Worm (Caenorhabditis elegans): ENCODE measurements around the gene nhr-94.

The nhr-94 gene

ce11 chrV:7690637-7691036 is 4.5 kb upstream of the nhr-94 start:
- no peak for TF ChIP-seq unc-62 (GFP tag; optimal IDR thresholded peaks at IDR 0.05)
- TF ChIP-seq hmg-1.2 (GFP tag; IDR thresholded peaks at IDR 0.05), result no peak

ce11 chrV:7689888-7690287 is 3.8 kb upstream of the nhr-94 start, which contains the start of gene C12D5.9:
TSS of gene C12D5.9 (minus strand) at chrV:7689988.
- TF ChIP-seq nfya-2 (GFP tag; IDR thresholded peaks at IDR 0.05) (no peak), let-526 (GFP tag; IDR thresholded peaks at IDR 0.05) (no peak), ceh-27 (GFP tag; optimal IDR thresholded peaks at IDR 0.05) (no peak), xnd-1 (tag; optimal IDR thresholded peaks at IDR 0.05) (no peak), ceh-58 (GFP tag; IDR thresholded peaks at IDR 0.05) (no peak), F37B4.10 (GFP tag; IDR thresholded peaks at IDR 0.05) (no peak), F23B12.7 (tag; optimal IDR thresholded peaks at IDR 0.05; ENCODE audit: insufficient read depth) (no peak), B0035.1 (tag; optimal IDR thresholded peaks at IDR 0.05) (no peak), sea-2 (GFP tag; IDR thresholded peaks at IDR 0.05) (no peak), F33H1.4 (GFP tag; IDR thresholded peaks at IDR 0.05) (no peak), dpff-1 (tag; optimal IDR thresholded peaks at IDR 0.05) (no peak), repo-1 (tag; optimal IDR thresholded peaks at IDR 0.05) (no peak), pbrm-1 (GFP tag; IDR thresholded peaks at IDR 0.05) (no peak), Y56A3A.18 (GFP tag; IDR thresholded peaks at IDR 0.05) (no peak), F22D6.2 (tag; optimal IDR thresholded peaks at IDR 0.05) (no peak), hmg-1.2 (GFP tag; IDR thresholded peaks at IDR 0.05) (no peak), F55B11.4 (tag; optimal IDR thresholded peaks at IDR 0.05; ENCODE audit: borderline replicate concordance, insufficient read depth) (no peak), him-1 (tag; optimal IDR thresholded peaks at IDR 0.05) (no peak), tbx-9 (tag; optimal IDR thresholded peaks at IDR 0.05; ENCODE audit: borderline replicate concordance) (no peak), B0261.1 (tag; optimal IDR thresholded peaks at IDR 0.05) (no peak)

DNA sequence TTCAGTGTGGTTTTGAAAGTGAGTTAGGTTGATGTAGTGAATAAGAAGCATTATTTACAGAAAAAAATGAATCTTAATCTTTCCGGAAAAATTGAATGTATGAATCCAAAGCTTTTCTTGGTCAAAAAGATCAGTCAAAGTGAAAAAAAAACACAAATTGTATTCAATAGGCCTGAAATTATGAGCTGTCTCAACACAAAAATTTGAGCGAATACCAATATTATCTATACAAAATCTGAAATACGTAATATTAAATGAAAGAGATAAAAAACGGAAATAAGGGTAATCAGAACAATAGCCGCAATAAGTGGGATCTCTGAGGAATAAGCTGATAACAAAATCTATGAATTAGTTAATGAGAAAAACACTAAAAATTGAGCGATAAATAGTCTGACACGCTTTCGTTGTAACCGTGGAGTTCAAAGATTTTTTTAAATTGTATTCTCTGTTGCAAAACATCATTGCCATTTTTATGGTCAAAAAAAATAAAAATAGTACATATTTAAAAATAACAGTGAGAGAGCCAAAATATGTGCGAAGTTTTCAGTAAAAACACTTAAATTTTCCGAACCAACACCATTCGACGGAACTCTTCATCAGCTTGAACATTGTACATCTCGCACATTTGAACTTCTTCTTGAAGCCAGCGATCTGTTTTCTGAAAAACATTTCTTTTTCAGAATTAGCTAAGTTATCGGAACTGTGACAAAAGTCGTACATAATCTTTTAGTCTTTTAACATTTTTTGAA is 2.1 kb downstream of the nhr-94 start, which contains the start of gene sre-11:
Gene sre-11, minus strand, starts transcription at position 51 of the 749 bp plus-strand sequence.
- TF ChIP-seq hlh-26 (GFP tag; conservative IDR thresholded peaks at IDR 0.05) (no peak), dpff-1 (tag; optimal IDR thresholded peaks at IDR 0.05) (no peak), lsy-27 (tag; optimal IDR thresholded peaks at IDR 0.05; ENCODE audit: borderline replicate concordance, insufficient read depth) (no peak), bed-2 (GFP tag; IDR thresholded peaks at IDR 0.05) (no peak), let-607 (tag; optimal IDR thresholded peaks at IDR 0.05) (no peak), akir-1 (GFP tag; optimal IDR thresholded peaks at IDR 0.05) (no peak), lin-54 (GFP tag; optimal IDR thresholded peaks at IDR 0.05) (no peak), atf-7 (tag; optimal IDR thresholded peaks at IDR 0.05) (no peak)

ce11 chrV:7681388-7681787 is 4.7 kb downstream of the nhr-94 start, which contains the start of gene cyp-33A1:
TSS of gene cyp-33A1 (minus strand) at chrV:7681459.
- TF ChIP-seq ceh-79 (tag; optimal IDR thresholded peaks at IDR 0.05) (no peak), pha-4 (tag; optimal IDR thresholded peaks at IDR 0.05) (no peak), attf-5 (GFP tag; optimal IDR thresholded peaks at IDR 0.05) (peak; percentile 47), F23B12.7 (tag; optimal IDR thresholded peaks at IDR 0.05; ENCODE audit: insufficient read depth) (peak; percentile 33), nhr-80 (tag; optimal IDR thresholded peaks at IDR 0.05) (peak; percentile 30), ceh-100 (GFP tag; IDR thresholded peaks at IDR 0.05) (no peak)

Measured in whole organism, young adult.